Fruit fly (Drosophila melanogaster): ENCODE data around the gene Etfb.

The Etfb gene

dm6 chr3R:29763154-29763553 lies 39.6 kb downstream of the Etfb start (continued):
- TF ChIP-seq esn (GFP tag; optimal IDR thresholded peaks at IDR 0.05) (peak; percentile 99), Eip78C (GFP tag) (peak; percentile 98), CG8119 (GFP tag; IDR thresholded peaks at IDR 0.05) (peak; percentile 72; the same call in 2 of the 3 replicates), OdsH (GFP tag; optimal IDR thresholded peaks at IDR 0.05) (peak; percentile 94), CG8319 (GFP tag; optimal IDR thresholded peaks at IDR 0.05) (peak; percentile 95), svp (GFP tag) (peak; percentile 98), lz (GFP tag; optimal IDR thresholded peaks at IDR 0.05) (peak; percentile 98), Hr39 (GFP tag; optimal IDR thresholded peaks at IDR 0.05) (peak; percentile 99), acj6 (GFP tag; optimal IDR thresholded peaks at IDR 0.05) (peak; percentile 96)

- no peak for TF ChIP-seq fkh (GFP tag; optimal IDR thresholded peaks at IDR 0.05)
- TF ChIP-seq CG6792 (GFP tag; optimal IDR thresholded peaks at IDR 0.05) = peak; percentile 39
- TF ChIP-seq dac (GFP tag; optimal IDR thresholded peaks at IDR 0.05) = no peak
- TF ChIP-seq CG16779 (tag; optimal IDR thresholded peaks at IDR 0.05) = no peak
- peak; percentile 50 for TF ChIP-seq achi (GFP tag; optimal IDR thresholded peaks at IDR 0.05)
- TF ChIP-seq CG15336 (GFP tag; IDR thresholded peaks at IDR 0.05) = no peak
- TF ChIP-seq CG10631 (GFP tag; optimal IDR thresholded peaks at IDR 0.05) = peak; percentile 8
- peak; percentile 56 for TF ChIP-seq CG31627 (GFP tag; optimal IDR thresholded peaks at IDR 0.05)
- peak; percentile 74 for TF ChIP-seq esn (GFP tag; optimal IDR thresholded peaks at IDR 0.05)
- TF ChIP-seq CG10669 (GFP tag; optimal IDR thresholded peaks at IDR 0.05) = peak; percentile 42
- TF ChIP-seq Hr38 (GFP tag; optimal IDR thresholded peaks at IDR 0.05) = no peak
- TF ChIP-seq eg (GFP tag; IDR thresholded peaks at IDR 0.05) = no peak
- peak; percentile 53 for TF ChIP-seq Hr39 (GFP tag; optimal IDR thresholded peaks at IDR 0.05)
- TF ChIP-seq CG6163 (GFP tag; IDR thresholded peaks at IDR 0.05) = peak; percentile 62
- TF ChIP-seq vri (GFP tag; optimal IDR thresholded peaks at IDR 0.05) = no peak
- TF ChIP-seq Sox102F (GFP tag; optimal IDR thresholded peaks at IDR 0.05) = peak; percentile 37
- peak; percentile 73 for TF ChIP-seq Smox (GFP tag; optimal IDR thresholded peaks at IDR 0.05)
- peak; percentile 57 for TF ChIP-seq OdsH (GFP tag; optimal IDR thresholded peaks at IDR 0.05)
- peak in 1 of 2 experiments; percentile 43 for TF ChIP-seq ss (GFP tag; optimal IDR thresholded peaks at IDR 0.05)
- no peak for TF ChIP-seq CG9139 (GFP tag; optimal IDR thresholded peaks at IDR 0.05)
- peak; percentile 46 for TF ChIP-seq CG8632 (GFP tag; optimal IDR thresholded peaks at IDR 0.05)
- no peak for TF ChIP-seq fd59A (GFP tag; optimal IDR thresholded peaks at IDR 0.05)
- peak; percentile 67 for TF ChIP-seq lz (GFP tag; optimal IDR thresholded peaks at IDR 0.05)
- TF ChIP-seq Hr4 (GFP tag; optimal IDR thresholded peaks at IDR 0.05) = peak; percentile 34
- no peak for TF ChIP-seq CG1621 (tag; optimal IDR thresholded peaks at IDR 0.05)
- TF ChIP-seq Sox14 (GFP tag; optimal IDR thresholded peaks at IDR 0.05) = no peak
- no peak for TF ChIP-seq CG6854 (GFP tag; optimal IDR thresholded peaks at IDR 0.05)
- TF ChIP-seq topi (GFP tag; optimal IDR thresholded peaks at IDR 0.05) = peak; percentile 75
- TF ChIP-seq CG7368 (GFP tag; optimal IDR thresholded peaks at IDR 0.05) = no peak
- TF ChIP-seq Ets96B (tag; optimal IDR thresholded peaks at IDR 0.05) = peak; percentile 39
- no peak for TF ChIP-seq Eip93F (GFP tag; optimal IDR thresholded peaks at IDR 0.05)
- TF ChIP-seq fd85E (GFP tag; optimal IDR thresholded peaks at IDR 0.05) = no peak
- peak; percentile 91 for TF ChIP-seq Eip78C (GFP tag)
- 0 out of 3 replicates have a peak, but pooled peaks have one; percentile 15 for TF ChIP-seq CG8119 (GFP tag; IDR thresholded peaks at IDR 0.05)
- peak; percentile 17 for TF ChIP-seq Lpt (GFP tag; optimal IDR thresholded peaks at IDR 0.05)
- peak; percentile 51 for TF ChIP-seq Ets21C (GFP tag; optimal IDR thresholded peaks at IDR 0.05)
- peak; percentile 49 for TF ChIP-seq Sox15 (GFP tag; optimal IDR thresholded peaks at IDR 0.05)
- TF ChIP-seq Blimp-1 (GFP tag; optimal IDR thresholded peaks at IDR 0.05) = peak; percentile 7
- TF ChIP-seq CG3919 (GFP tag; optimal IDR thresholded peaks at IDR 0.05) = peak; percentile 65
- TF ChIP-seq Gug (GFP tag; IDR thresholded peaks at IDR 0.05) = no peak
- peak; percentile 62 for TF ChIP-seq cyc (GFP tag; optimal IDR thresholded peaks at IDR 0.05)
- peak; percentile 89 for TF ChIP-seq svp (GFP tag)
- peak; percentile 26 for TF ChIP-seq CG3032 (tag; optimal IDR thresholded peaks at IDR 0.05)
- TF ChIP-seq CG11294 (GFP tag; IDR thresholded peaks at IDR 0.05) = no peak
- TF ChIP-seq CG4318 (GFP tag; optimal IDR thresholded peaks at IDR 0.05) = peak; percentile 21
- TF ChIP-seq net (GFP tag; optimal IDR thresholded peaks at IDR 0.05) = peak; percentile 44
- TF ChIP-seq spab (GFP tag; optimal IDR thresholded peaks at IDR 0.05) = peak; percentile 29
- TF ChIP-seq CG11762 (GFP tag; optimal IDR thresholded peaks at IDR 0.05; ENCODE audit: insufficient read depth) = peak; percentile 19
These were observed 40.4 kb downstream of the Etfb start for dm6 chr3R:29762297-29762696.
